Worm (Caenorhabditis elegans) whole organism, L4 larva: ENCODE results near the gene F07A11.4.
A peak's percentile ranks its signal among the peaks of the same experiment; 100 is the strongest.

ENCODE experiments used
- D1046.2 ChIP-seq: fragments of 200-800 bp; sonication (Bioruptor generic); IDR thresholded peaks from 2 replicates; pipeline ENCODE4 v1.3.6; 2022; ENCODE audit warnings: missing genetic modification characterization, missing compliant biosample characterization
- F10B5.3 ChIP-seq: sonication (generic microtip); optimal IDR thresholded peaks from 2 replicates; lab custom pipeline; 2016; ENCODE audit warnings: mild to moderate bottlenecking, missing genetic modification characterization, missing compliant biosample characterization
- F37D6.2 ChIP-seq: sonication (generic microtip); optimal IDR thresholded peaks from 2 replicates; lab custom pipeline; 2016; ENCODE audit warnings: mild to moderate bottlenecking, missing genetic modification characterization, missing compliant biosample characterization
- F44E2.7 ChIP-seq: fragments of 200-800 bp; sonication (Bioruptor generic); IDR thresholded peaks from 2 replicates; pipeline ENCODE4 v2.1.2; 2022; ENCODE audit warnings: missing genetic modification characterization, missing compliant biosample characterization
- Y105C5A.15 ChIP-seq: fragments of 200-800 bp; sonication (Bioruptor generic); IDR thresholded peaks from 2 replicates; pipeline ENCODE4 v1.3.6; 2022; ENCODE audit warnings: missing genetic modification characterization, missing compliant biosample characterization
- Y48G9A.11 ChIP-seq: fragments of 200-800 bp; sonication (Bioruptor generic); IDR thresholded peaks from 2 replicates; pipeline ENCODE4 v1.3.6; 2022; ENCODE audit warnings: missing genetic modification reagents, missing genetic modification characterization, missing compliant biosample characterization
- Y5F2A.4 ChIP-seq: fragments of 200-800 bp; sonication (Bioruptor generic); optimal IDR thresholded peaks from 2 replicates; lab custom pipeline; 2018; ENCODE audit warnings: mild to moderate bottlenecking, missing genetic modification characterization, missing compliant biosample characterization
- ZK337.2 ChIP-seq: fragments of 200-800 bp; sonication (Bioruptor generic); IDR thresholded peaks from 2 replicates; pipeline ENCODE4 v1.3.6; 2022; ENCODE audit warnings: missing genetic modification reagents, missing genetic modification characterization, missing compliant biosample characterization
- ZK546.5 ChIP-seq, 2 experiments: sonication (generic microtip); optimal IDR thresholded peaks; 2 replicates each; lab custom pipeline; 2017; ENCODE audit warnings: missing biosample characterization in 2 of 2, missing genetic modification characterization in 2 of 2
- aha-1 ChIP-seq: fragments of 150-350 bp; peaks from one replicate; lab custom pipeline; 2014; ENCODE audit warnings: missing biosample characterization, missing genetic modification characterization
- ama-1 ChIP-seq: fragments of 150-350 bp; optimal IDR thresholded peaks from 2 replicates; lab custom pipeline; 2014; ENCODE audit warnings: inconsistent platforms, mixed read lengths
- attf-4 ChIP-seq: sonication (generic microtip); optimal IDR thresholded peaks from 3 replicates; lab custom pipeline; 2017; ENCODE audit warnings: missing biosample characterization, missing genetic modification characterization
- ceh-32 ChIP-seq: sonication (generic microtip); optimal IDR thresholded peaks from 2 replicates; lab custom pipeline; 2016; ENCODE audit warnings: mild to moderate bottlenecking, missing genetic modification characterization, missing compliant biosample characterization; ENCODE audit not compliant: poor library complexity
- ceh-44 ChIP-seq: fragments of 200-800 bp; sonication (Bioruptor generic); IDR thresholded peaks from 2 replicates; pipeline ENCODE4 v1.3.6; 2022; ENCODE audit warnings: missing genetic modification reagents, missing genetic modification characterization, missing compliant biosample characterization
- ceh-82 ChIP-seq: sonication (generic microtip); optimal IDR thresholded peaks from 2 replicates; lab custom pipeline; 2017; ENCODE audit warnings: missing biosample characterization, missing genetic modification characterization
- daf-19 ChIP-seq: fragments of 200-800 bp; sonication (Bioruptor generic); conservative IDR thresholded peaks from 2 replicates; pipeline ENCODE4 v1.3.6; 2022; ENCODE audit warnings: missing genetic modification characterization, missing compliant biosample characterization
- dmd-6 ChIP-seq: fragments of 200-800 bp; sonication (Bioruptor generic); IDR thresholded peaks from 2 replicates; pipeline ENCODE4 v1.3.6; 2022; ENCODE audit warnings: missing genetic modification reagents, missing genetic modification characterization, missing compliant biosample characterization
- dmd-9 ChIP-seq: fragments of 200-800 bp; sonication (Bioruptor generic); IDR thresholded peaks from 2 replicates; pipeline ENCODE4 v1.3.6; 2022; ENCODE audit warnings: missing genetic modification reagents, missing genetic modification characterization, missing compliant biosample characterization
- dpl-1 ChIP-seq: fragments of 150-350 bp; optimal IDR thresholded peaks from 2 replicates; lab custom pipeline; 2014; ENCODE audit warnings: missing biosample characterization, missing genetic modification reagents, missing genetic modification characterization
- dve-1 ChIP-seq: sonication (generic microtip); optimal IDR thresholded peaks from 2 replicates; lab custom pipeline; 2017; ENCODE audit warnings: antibody characterized with exemption, mild to moderate bottlenecking, missing genetic modification characterization, missing compliant biosample characterization; ENCODE audit not compliant: insufficient read depth
- egl-27 ChIP-seq: sonication (generic microtip); optimal IDR thresholded peaks from 3 replicates; lab custom pipeline; 2017; ENCODE audit warnings: missing biosample characterization, missing genetic modification reagents, missing genetic modification characterization
- egl-43 ChIP-seq: fragments of 200-800 bp; sonication (Bioruptor generic); IDR thresholded peaks from 2 replicates; pipeline ENCODE4 v1.3.6; 2022; ENCODE audit warnings: missing genetic modification reagents, missing genetic modification characterization, missing compliant biosample characterization
- fos-1 ChIP-seq: fragments of 150-350 bp; optimal IDR thresholded peaks from 2 replicates; lab custom pipeline; 2014; ENCODE audit warnings: missing biosample characterization, missing genetic modification characterization
- hif-1 ChIP-seq, 2 experiments: sonication (generic microtip); optimal IDR thresholded peaks; 2 replicates each; lab custom pipeline; 2016 to 2017; ENCODE audit warnings: missing compliant biosample characterization in 2 of 2, missing genetic modification characterization in 2 of 2, missing genetic modification reagents in 2 of 2, missing genotype in 2 of 2, mild to moderate bottlenecking in 1 of 2
- hlh-11 ChIP-seq: fragments of 200-800 bp; sonication (Bioruptor generic); optimal IDR thresholded peaks from 2 replicates; lab custom pipeline; 2018; ENCODE audit warnings: mild to moderate bottlenecking, missing genetic modification characterization, missing compliant biosample characterization
- hmg-1.1 ChIP-seq: fragments of 200-800 bp; sonication (Bioruptor generic); IDR thresholded peaks from 2 replicates; pipeline ENCODE4 v1.3.6; 2022; ENCODE audit warnings: missing genetic modification reagents, missing genetic modification characterization, missing compliant biosample characterization
- lim-7 ChIP-seq: fragments of 200-800 bp; sonication (Bioruptor generic); IDR thresholded peaks from 2 replicates; pipeline ENCODE4 v1.3.6; 2022; ENCODE audit warnings: missing genetic modification characterization, missing compliant biosample characterization
- lin-1 ChIP-seq: fragments of 200-800 bp; sonication (Bioruptor generic); IDR thresholded peaks from 2 replicates; pipeline ENCODE4 v1.3.6; 2022; ENCODE audit warnings: missing genetic modification reagents, missing genetic modification characterization, missing compliant biosample characterization
- lin-13 ChIP-seq: fragments of 150-350 bp; optimal IDR thresholded peaks from 2 replicates; lab custom pipeline; 2014; ENCODE audit warnings: missing biosample characterization, missing genetic modification reagents, missing genetic modification characterization
- lin-15B ChIP-seq: fragments of 150-350 bp; sonication (generic microtip); optimal IDR thresholded peaks from 3 replicates; lab custom pipeline; 2014; ENCODE audit warnings: missing biosample characterization, missing genetic modification characterization
- lin-29 ChIP-seq: fragments of 200-800 bp; sonication (Bioruptor generic); IDR thresholded peaks from 2 replicates; pipeline ENCODE4 v1.3.6; 2022; ENCODE audit warnings: missing genetic modification reagents, missing genetic modification characterization, missing compliant biosample characterization
- lin-38 ChIP-seq: fragments of 200-800 bp; sonication (Bioruptor generic); IDR thresholded peaks from 2 replicates; pipeline ENCODE4 v1.3.6; 2022; ENCODE audit warnings: missing genetic modification reagents, missing genetic modification characterization, missing compliant biosample characterization
- lsy-2 ChIP-seq, 2 experiments: fragments of 150-350 bp in 1 of 2; sonication (generic microtip) in 1 of 2; optimal IDR thresholded peaks; 2 replicates each; lab custom pipeline; 2014 to 2017; ENCODE audit warnings: missing biosample characterization in 2 of 2, missing genetic modification characterization in 2 of 2
- madf-5 ChIP-seq, 2 experiments: fragments of 200-800 bp; sonication (Bioruptor generic); IDR thresholded peaks; 2 replicates each; pipeline ENCODE4 v1.3.6; 2022; ENCODE audit warnings: missing compliant biosample characterization in 2 of 2, missing genetic modification characterization in 2 of 2
- madf-9 ChIP-seq: fragments of 200-800 bp; sonication (Bioruptor generic); conservative IDR thresholded peaks from 2 replicates; pipeline ENCODE4 v1.3.6; 2022; ENCODE audit warnings: missing genetic modification reagents, missing genetic modification characterization, missing compliant biosample characterization
- nhr-10 ChIP-seq: fragments of 150-350 bp; optimal IDR thresholded peaks from 2 replicates; lab custom pipeline; 2014; ENCODE audit warnings: missing biosample characterization, missing genetic modification characterization
- nhr-102 ChIP-seq: sonication (generic microtip); optimal IDR thresholded peaks from 2 replicates; lab custom pipeline; 2016; ENCODE audit warnings: mild to moderate bottlenecking, missing genetic modification characterization, moderate library complexity, missing compliant biosample characterization
- nhr-11 ChIP-seq: fragments of 150-350 bp; optimal IDR thresholded peaks from 2 replicates; lab custom pipeline; 2014; ENCODE audit warnings: missing biosample characterization, missing genetic modification characterization
- nhr-48 ChIP-seq: sonication (generic microtip); optimal IDR thresholded peaks from 2 replicates; lab custom pipeline; 2016; ENCODE audit warnings: mild to moderate bottlenecking, missing genetic modification characterization, missing compliant biosample characterization
- nhr-76 ChIP-seq: fragments of 150-350 bp; optimal IDR thresholded peaks from 2 replicates; lab custom pipeline; 2014; ENCODE audit warnings: missing biosample characterization, missing genetic modification characterization
- pha-4 ChIP-seq, 2 experiments: fragments of 150-350 bp in 1 of 2; fragments of 200-800 bp in 1 of 2; sonication (Bioruptor generic) in 1 of 2; IDR thresholded peaks in 1 of 2; optimal IDR thresholded peaks in 1 of 2; 2 replicates each; pipeline versions ENCODE4 v1.3.6 to Lab custom; 2014 to 2022; ENCODE audit warnings: missing genetic modification characterization in 2 of 2, missing genetic modification reagents in 2 of 2, missing biosample characterization in 1 of 2, missing compliant biosample characterization in 1 of 2
- php-3 ChIP-seq: fragments of 200-800 bp; sonication (Bioruptor generic); IDR thresholded peaks from 2 replicates; pipeline ENCODE4 v1.3.6; 2022; ENCODE audit warnings: missing genetic modification reagents, missing genetic modification characterization, missing compliant biosample characterization
- pqm-1 ChIP-seq: sonication (generic microtip); optimal IDR thresholded peaks from 2 replicates; lab custom pipeline; 2017; ENCODE audit warnings: missing biosample characterization, missing genetic modification characterization
- skn-1 ChIP-seq: fragments of 150-350 bp; optimal IDR thresholded peaks from 2 replicates; lab custom pipeline; 2014; ENCODE audit warnings: missing biosample characterization, missing genetic modification characterization
- snpc-4 ChIP-seq: fragments of 150-350 bp; optimal IDR thresholded peaks from 2 replicates; lab custom pipeline; 2014; ENCODE audit warnings: missing biosample characterization, missing genetic modification characterization
- spr-3 ChIP-seq: fragments of 200-800 bp; sonication (Bioruptor generic); optimal IDR thresholded peaks from 2 replicates; lab custom pipeline; 2018; ENCODE audit warnings: mild to moderate bottlenecking, missing genetic modification characterization, missing compliant biosample characterization
- unc-39 ChIP-seq: sonication (generic microtip); optimal IDR thresholded peaks from 2 replicates; lab custom pipeline; 2017; ENCODE audit warnings: missing biosample characterization, missing genetic modification characterization
- zfp-2 ChIP-seq: sonication (generic microtip); optimal IDR thresholded peaks from 2 replicates; lab custom pipeline; 2016; ENCODE audit warnings: mild to moderate bottlenecking, missing genetic modification characterization, missing compliant biosample characterization
- zip-11 ChIP-seq: fragments of 200-800 bp; sonication (Bioruptor generic); IDR thresholded peaks from 2 replicates; pipeline ENCODE4 v1.3.6; 2022; ENCODE audit warnings: missing genetic modification characterization, missing compliant biosample characterization
- zip-2 ChIP-seq: fragments of 150-350 bp; optimal IDR thresholded peaks from 2 replicates; lab custom pipeline; 2014; ENCODE audit warnings: missing biosample characterization, missing genetic modification characterization
- ztf-11 ChIP-seq: fragments of 150-350 bp; optimal IDR thresholded peaks from 2 replicates; lab custom pipeline; 2014; ENCODE audit warnings: missing biosample characterization, missing genetic modification characterization

The F07A11.4 gene

DNA sequence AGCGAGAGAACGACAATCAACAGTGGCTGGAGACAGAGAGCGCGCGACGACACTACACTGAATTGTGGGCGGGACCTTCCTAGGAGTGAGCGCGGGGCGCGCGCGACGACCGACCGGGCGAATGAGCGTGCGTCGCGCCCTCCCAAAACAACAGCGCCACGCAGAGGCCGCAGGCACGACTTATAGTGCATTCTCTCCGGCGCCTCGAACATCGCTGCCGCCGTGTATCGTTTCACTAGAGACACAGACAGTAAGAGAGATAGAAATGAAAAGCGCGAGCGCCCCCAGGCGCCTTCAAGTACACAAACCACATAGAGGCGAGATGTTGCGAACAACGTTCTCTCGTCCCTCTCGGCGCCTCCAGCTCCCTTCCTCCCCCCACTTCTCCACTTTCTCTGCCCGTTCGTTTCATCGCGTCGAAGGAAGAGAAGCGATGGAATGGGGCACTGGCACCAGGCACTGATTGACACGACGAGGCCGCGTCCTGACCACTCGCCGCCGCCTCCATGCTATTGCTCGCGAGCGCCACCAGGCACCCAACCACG, 19.2 kb downstream of the F07A11.4 start (continued):
- TF ChIP-seq Y48G9A.11 (GFP tag; lab: Robert Waterston, UW) (no peak), lin-13 (GFP tag; lab: Kevin White, UChicago) (peak; percentile 53), dmd-6 (GFP tag; lab: Robert Waterston, UW) (peak; percentile 91), aha-1 (tag; lab: Kevin White, UChicago) (peak; percentile 96), egl-27 (tag; lab: Kevin White, UChicago) (no peak), pqm-1 (peak; percentile 43), egl-43 (peak; percentile 84), lin-1 (GFP tag; lab: Robert Waterston, UW) (no peak; the same call in 1 of the 2 replicates), madf-9 (GFP tag; lab: Robert Waterston, UW) (peak; percentile 17; the same call in 1 of the 2 replicates), spr-3 (GFP tag; lab: Kevin White, UChicago) (peak; percentile 23), nhr-48 (tag; lab: Kevin White, UChicago) (peak; percentile 90), lin-15B (tag; lab: Kevin White, UChicago) (no peak), nhr-11 (tag; lab: Kevin White, UChicago) (peak; percentile 70), Y5F2A.4 (GFP tag; lab: Kevin White, UChicago) (no peak), F44E2.7 (no peak), ztf-11 (tag; lab: Kevin White, UChicago) (no peak), hif-1 (tag; optimal IDR thresholded peaks at IDR 0.05; lab: Kevin White, UChicago) (peak; percentile 43 to 85), dve-1 (tag; lab: Kevin White, UChicago) (peak; percentile 76), D1046.2 (GFP tag; lab: Robert Waterston, UW) (peak; percentile 67; the same call in 1 of the 2 replicates), F37D6.2 (peak; percentile 77), dpl-1 (GFP tag; lab: Kevin White, UChicago) (peak; percentile 36), madf-5 (GFP tag; IDR thresholded peaks at IDR 0.05; lab: Robert Waterston, UW) (0 out of 4 replicates have a peak, but pooled peaks of 1 of the 2 experiments have one; percentile 41), ama-1 (lab: Kevin White, UChicago) (no peak), ceh-82 (no peak), ZK337.2 (GFP tag; lab: Robert Waterston, UW) (no peak), skn-1 (tag; lab: Kevin White, UChicago) (no peak), unc-39 (tag; lab: Kevin White, UChicago) (no peak), zfp-2 (peak; percentile 40), nhr-10 (peak; percentile 90), nhr-102 (tag; lab: Kevin White, UChicago) (peak; percentile 41), snpc-4 (tag; lab: Kevin White, UChicago) (no peak), ceh-32 (tag; lab: Kevin White, UChicago) (peak; percentile 16), hmg-1.1 (peak; percentile 94), F10B5.3 (tag; lab: Kevin White, UChicago) (peak; percentile 19), nhr-76 (tag; lab: Kevin White, UChicago) (no peak), zip-2 (tag; lab: Kevin White, UChicago) (no peak), lsy-2 (tag; optimal IDR thresholded peaks at IDR 0.05; lab: Kevin White, UChicago) (peak; percentile 64 to 70), php-3 (GFP tag; lab: Robert Waterston, UW) (no peak), ZK546.5 (tag; optimal IDR thresholded peaks at IDR 0.05; lab: Kevin White, UChicago) (no peak), Y105C5A.15 (GFP tag; lab: Robert Waterston, UW) (no peak), zip-11 (GFP tag; lab: Robert Waterston, UW) (no peak), lin-29 (no peak), pha-4 (GFP tag; IDR thresholded peaks at IDR 0.05; lab: Robert Waterston, UW) (peak; percentile 90), pha-4 (tag; optimal IDR thresholded peaks at IDR 0.05; lab: Kevin White, UChicago) (peak; percentile 26), attf-4 (tag; lab: Kevin White, UChicago) (no peak), fos-1 (tag; lab: Kevin White, UChicago) (no peak), ceh-44 (GFP tag; lab: Robert Waterston, UW) (no peak), daf-19 (no peak), hlh-11 (peak; percentile 97), dmd-9 (GFP tag; lab: Robert Waterston, UW) (no peak), lin-38 (GFP tag; lab: Robert Waterston, UW) (peak; percentile 73), lim-7 (GFP tag; lab: Robert Waterston, UW) (peak; percentile 32; the same call in 1 of the 2 replicates)
